Worm (Caenorhabditis elegans) whole organism, mixed stage, embryonic: ENCODE data around the gene zmp-2.
A peak's percentile ranks its signal among the peaks of the same experiment; 100 is the strongest.

Experiments
- M03D4.4 ChIP-seq: sonication (generic microtip); optimal IDR thresholded peaks from 2 replicates; lab custom pipeline; 2017; ENCODE audit warnings: mild to moderate bottlenecking, missing genetic modification characterization, missing compliant biosample characterization
- bed-3 ChIP-seq: fragments of 200-800 bp; sonication (Bioruptor generic); optimal IDR thresholded peaks from 3 replicates; lab custom pipeline; 2018; ENCODE audit warnings: mild to moderate bottlenecking, missing genetic modification characterization, moderate library complexity, missing compliant biosample characterization
- blmp-1 ChIP-seq: fragments of 150-350 bp; optimal IDR thresholded peaks from 2 replicates; lab custom pipeline; 2014; ENCODE audit warnings: missing biosample characterization, missing genetic modification characterization
- ceh-39 ChIP-seq: fragments of 150-350 bp; optimal IDR thresholded peaks from 2 replicates; lab custom pipeline; 2014; ENCODE audit warnings: missing biosample characterization, missing genetic modification characterization
- ceh-43 ChIP-seq: fragments of 200-800 bp; sonication (Bioruptor generic); optimal IDR thresholded peaks from 2 replicates; lab custom pipeline; 2018; ENCODE audit warnings: mild to moderate bottlenecking, missing genetic modification characterization, moderate library complexity, missing compliant biosample characterization
- ceh-83 ChIP-seq: fragments of 200-800 bp; sonication (Bioruptor generic); optimal IDR thresholded peaks from 2 replicates; lab custom pipeline; 2018; ENCODE audit warnings: mild to moderate bottlenecking, missing genetic modification characterization, missing compliant biosample characterization
- ces-1 ChIP-seq: fragments of 150-350 bp; optimal IDR thresholded peaks from 2 replicates; lab custom pipeline; 2014; ENCODE audit warnings: missing biosample characterization, missing genetic modification reagents, missing genetic modification characterization
- cnd-1 ChIP-seq: fragments of 200-800 bp; sonication (Bioruptor generic); optimal IDR thresholded peaks from 2 replicates; lab custom pipeline; 2018; ENCODE audit warnings: mild to moderate bottlenecking, missing genetic modification characterization, missing compliant biosample characterization
- drap-1 ChIP-seq: fragments of 200-800 bp; sonication (Bioruptor generic); optimal IDR thresholded peaks from 3 replicates; lab custom pipeline; 2018; ENCODE audit warnings: mild to moderate bottlenecking, missing genetic modification characterization, missing compliant biosample characterization
- elt-1 ChIP-seq: sonication (generic microtip); optimal IDR thresholded peaks from 2 replicates; lab custom pipeline; 2017; ENCODE audit warnings: missing genetic modification characterization, mild to moderate bottlenecking, missing compliant biosample characterization, antibody characterized with exemption, moderate library complexity, borderline replicate concordance; ENCODE audit not compliant: insufficient read depth
- elt-3 ChIP-seq: fragments of 150-350 bp; optimal IDR thresholded peaks from 2 replicates; lab custom pipeline; 2014; ENCODE audit warnings: missing biosample characterization, missing genetic modification characterization
- flh-1 ChIP-seq: fragments of 200-800 bp; sonication (Bioruptor generic); optimal IDR thresholded peaks from 2 replicates; lab custom pipeline; 2018; ENCODE audit warnings: mild to moderate bottlenecking, missing genetic modification characterization, moderate library complexity, missing compliant biosample characterization
- ham-2 ChIP-seq: fragments of 200-800 bp; sonication (Bioruptor generic); optimal IDR thresholded peaks from 2 replicates; lab custom pipeline; 2018; ENCODE audit warnings: mild to moderate bottlenecking, missing genetic modification characterization, missing compliant biosample characterization
- hlh-1 ChIP-seq: fragments of 150-350 bp; optimal IDR thresholded peaks from 2 replicates; lab custom pipeline; 2014; ENCODE audit warnings: missing biosample characterization, missing genetic modification reagents, missing genetic modification characterization
- lin-13 ChIP-seq: fragments of 150-350 bp; optimal IDR thresholded peaks from 2 replicates; lab custom pipeline; 2014; ENCODE audit warnings: missing biosample characterization, missing genetic modification characterization
- lin-32 ChIP-seq: fragments of 200-800 bp; sonication (Bioruptor generic); optimal IDR thresholded peaks from 2 replicates; lab custom pipeline; 2018; ENCODE audit warnings: mild to moderate bottlenecking, missing genetic modification characterization, missing compliant biosample characterization
- lsy-2 ChIP-seq: fragments of 150-350 bp; optimal IDR thresholded peaks from 2 replicates; lab custom pipeline; 2014; ENCODE audit warnings: missing biosample characterization, missing genetic modification characterization
- mab-5 ChIP-seq: fragments of 150-350 bp; optimal IDR thresholded peaks from 2 replicates; lab custom pipeline; 2014; ENCODE audit warnings: missing biosample characterization, missing genetic modification characterization
- mep-1 ChIP-seq: fragments of 150-350 bp; optimal IDR thresholded peaks from 2 replicates; lab custom pipeline; 2017; ENCODE audit warnings: missing biosample characterization, missing genetic modification reagents, missing genetic modification characterization, inconsistent platforms
- mls-2 ChIP-seq: sonication (generic microtip); optimal IDR thresholded peaks from 2 replicates; lab custom pipeline; 2016; ENCODE audit warnings: mild to moderate bottlenecking, missing genetic modification characterization, moderate library complexity, missing compliant biosample characterization
- nhr-12 ChIP-seq: fragments of 150-350 bp; optimal IDR thresholded peaks from 2 replicates; lab custom pipeline; 2014; ENCODE audit warnings: missing biosample characterization, missing genetic modification characterization
- nhr-2 ChIP-seq: fragments of 150-350 bp; optimal IDR thresholded peaks from 2 replicates; lab custom pipeline; 2014; ENCODE audit warnings: missing biosample characterization, missing genetic modification characterization
- nhr-237 ChIP-seq: fragments of 150-350 bp; optimal IDR thresholded peaks from 2 replicates; lab custom pipeline; 2014; ENCODE audit warnings: missing biosample characterization, missing genetic modification characterization
- nhr-28 ChIP-seq: fragments of 150-350 bp; optimal IDR thresholded peaks from 2 replicates; lab custom pipeline; 2014; ENCODE audit warnings: missing biosample characterization, missing genetic modification characterization
- nhr-76 ChIP-seq: sonication (generic microtip); optimal IDR thresholded peaks from 2 replicates; lab custom pipeline; 2017; ENCODE audit warnings: missing biosample characterization, missing genetic modification characterization
- pha-4 ChIP-seq: fragments of 150-350 bp; optimal IDR thresholded peaks from 2 replicates; lab custom pipeline; 2018; ENCODE audit warnings: missing biosample characterization, missing genetic modification reagents, missing genetic modification characterization
- sem-2 ChIP-seq: fragments of 200-800 bp; sonication (Bioruptor generic); optimal IDR thresholded peaks from 2 replicates; lab custom pipeline; 2018; ENCODE audit warnings: mild to moderate bottlenecking, missing genetic modification characterization, missing compliant biosample characterization
- snpc-4 ChIP-seq: fragments of 150-350 bp; optimal IDR thresholded peaks from 2 replicates; lab custom pipeline; 2014; ENCODE audit warnings: missing biosample characterization, missing genetic modification characterization
- sptf-1 ChIP-seq: sonication (generic microtip); optimal IDR thresholded peaks from 2 replicates; lab custom pipeline; 2017; ENCODE audit warnings: mild to moderate bottlenecking, missing genetic modification characterization, moderate library complexity, missing compliant biosample characterization
- tbx-8 ChIP-seq: fragments of 200-800 bp; sonication (Bioruptor generic); optimal IDR thresholded peaks from 2 replicates; lab custom pipeline; 2018; ENCODE audit warnings: mild to moderate bottlenecking, missing genetic modification characterization, moderate library complexity, missing compliant biosample characterization
- unc-120 ChIP-seq: sonication (generic microtip); optimal IDR thresholded peaks from 2 replicates; lab custom pipeline; 2017; ENCODE audit warnings: missing genetic modification characterization, missing compliant biosample characterization; ENCODE audit not compliant: poor library complexity, severe bottlenecking
- unc-39 ChIP-seq: fragments of 150-350 bp; optimal IDR thresholded peaks from 2 replicates; lab custom pipeline; 2014; ENCODE audit warnings: missing biosample characterization, missing genetic modification characterization
- unc-62 ChIP-seq: fragments of 150-350 bp; optimal IDR thresholded peaks from 2 replicates; lab custom pipeline; 2014; ENCODE audit warnings: missing biosample characterization, missing genetic modification reagents, missing genetic modification characterization
- zip-8 ChIP-seq: fragments of 150-350 bp; optimal IDR thresholded peaks from 2 replicates; lab custom pipeline; 2014; ENCODE audit warnings: missing biosample characterization, missing genetic modification characterization
- ztf-11 ChIP-seq: fragments of 150-350 bp; optimal IDR thresholded peaks from 2 replicates; lab custom pipeline; 2014; ENCODE audit warnings: missing biosample characterization, missing genetic modification characterization

Gene zmp-2

DNA sequence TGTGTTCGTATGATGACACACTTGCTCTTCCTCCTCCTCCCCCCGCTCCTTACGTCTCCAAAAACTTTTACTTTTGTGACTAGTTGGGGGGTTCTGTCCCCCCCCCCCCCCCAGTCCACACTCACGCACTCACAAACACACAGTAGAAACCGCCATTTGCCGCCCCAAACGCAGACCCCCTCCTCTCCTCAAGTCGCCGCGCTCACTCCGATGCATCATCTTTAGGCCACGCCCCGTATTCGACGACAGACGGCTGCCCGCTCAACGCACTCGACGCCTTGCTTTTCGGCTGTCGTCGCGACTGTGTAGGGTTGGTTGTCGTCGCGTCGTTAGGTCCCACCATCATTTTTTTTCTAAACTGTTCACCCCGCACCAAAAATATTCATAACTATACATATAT lies at the start of gene zmp-2:
TSS of gene zmp-2 (plus strand) at position 247 of the 400 bp plus-strand sequence.
- TF ChIP-seq drap-1 (GFP tag; lab: Kevin White, UChicago) (no peak), nhr-76 (no peak), nhr-2 (tag; lab: Kevin White, UChicago) (no peak), elt-3 (tag; lab: Kevin White, UChicago) (no peak), unc-62 (GFP tag; lab: Kevin White, UChicago) (no peak), tbx-8 (GFP tag; lab: Kevin White, UChicago) (no peak), unc-39 (tag; lab: Kevin White, UChicago) (no peak)

ce11 chrIII:2596984-2597454 lies 39.2 kb upstream of the zmp-2 start, which contains the start of gene apb-1:
TSS of gene apb-1 (minus strand) at chrIII:2597034.
- TF ChIP-seq hlh-1 (tag; lab: Kevin White, UChicago) (peak; percentile 10), nhr-76 (no peak), ztf-11 (tag; lab: Kevin White, UChicago) (peak; percentile 51), nhr-28 (tag; lab: Kevin White, UChicago) (no peak), mep-1 (peak; percentile 87), ham-2 (GFP tag; lab: Kevin White, UChicago) (no peak), pha-4 (peak; percentile 91), flh-1 (GFP tag; lab: Kevin White, UChicago) (no peak), ceh-39 (peak; percentile 66), M03D4.4 (tag; lab: Kevin White, UChicago) (peak; percentile 58), lsy-2 (peak; percentile 87), bed-3 (GFP tag; lab: Kevin White, UChicago) (peak; percentile 3), nhr-12 (tag; lab: Kevin White, UChicago) (no peak), lin-32 (GFP tag; lab: Kevin White, UChicago) (peak; percentile 5), drap-1 (GFP tag; lab: Kevin White, UChicago) (no peak), ceh-83 (no peak), ces-1 (GFP tag; lab: Kevin White, UChicago) (peak; percentile 89), unc-62 (GFP tag; lab: Kevin White, UChicago) (peak; percentile 32), unc-120 (tag; lab: Kevin White, UChicago) (peak; percentile 94), lin-13 (peak; percentile 93), sem-2 (GFP tag; lab: Kevin White, UChicago) (no peak), blmp-1 (tag; lab: Kevin White, UChicago) (no peak), cnd-1 (tag; lab: Kevin White, UChicago) (peak; percentile 56), unc-39 (tag; lab: Kevin White, UChicago) (no peak), sptf-1 (tag; lab: Kevin White, UChicago) (peak; percentile 90), mab-5 (tag; lab: Kevin White, UChicago) (peak; percentile 64), elt-1 (no peak), snpc-4 (tag; lab: Kevin White, UChicago) (no peak), tbx-8 (GFP tag; lab: Kevin White, UChicago) (no peak), mls-2 (peak; percentile 78), elt-3 (tag; lab: Kevin White, UChicago) (no peak), nhr-237 (tag; lab: Kevin White, UChicago) (peak; percentile 73), nhr-2 (tag; lab: Kevin White, UChicago) (no peak), zip-8 (tag; lab: Kevin White, UChicago) (no peak), ceh-43 (GFP tag; lab: Kevin White, UChicago) (no peak)
- TF ChIP-seq, all 35 proteins: peak for 18

ce11 chrIII:2597753-2598152 lies 38.4 kb upstream of the zmp-2 start, which contains the start of gene mdt-19:
TSS of gene mdt-19 (plus strand) at chrIII:2598053.
- no peak for TF ChIP-seq ces-1 (GFP tag; lab: Kevin White, UChicago)
- no peak for TF ChIP-seq zip-8 (tag; lab: Kevin White, UChicago)
- no peak for TF ChIP-seq sem-2 (GFP tag; lab: Kevin White, UChicago)
- no peak for TF ChIP-seq snpc-4 (tag; lab: Kevin White, UChicago)
- no peak for TF ChIP-seq mab-5 (tag; lab: Kevin White, UChicago)
- TF ChIP-seq flh-1 (GFP tag; lab: Kevin White, UChicago) = no peak
- TF ChIP-seq nhr-2 (tag; lab: Kevin White, UChicago) = no peak
- no peak for TF ChIP-seq elt-1
